Worm (Caenorhabditis elegans) whole organism, L4/young adult: ENCODE data around the gene nspg-11.

Experiments
- dao-5 ChIP-seq: sonication (generic microtip); optimal IDR thresholded peaks from 2 replicates; lab custom pipeline; 2016; ENCODE audit warnings: missing genotype, missing genetic modification characterization, moderate library complexity, missing compliant biosample characterization
- him-1 ChIP-seq: sonication (generic microtip); optimal IDR thresholded peaks from 2 replicates; lab custom pipeline; 2016; ENCODE audit warnings: missing genotype, missing genetic modification reagents, missing genetic modification characterization, missing compliant biosample characterization

DNA sequence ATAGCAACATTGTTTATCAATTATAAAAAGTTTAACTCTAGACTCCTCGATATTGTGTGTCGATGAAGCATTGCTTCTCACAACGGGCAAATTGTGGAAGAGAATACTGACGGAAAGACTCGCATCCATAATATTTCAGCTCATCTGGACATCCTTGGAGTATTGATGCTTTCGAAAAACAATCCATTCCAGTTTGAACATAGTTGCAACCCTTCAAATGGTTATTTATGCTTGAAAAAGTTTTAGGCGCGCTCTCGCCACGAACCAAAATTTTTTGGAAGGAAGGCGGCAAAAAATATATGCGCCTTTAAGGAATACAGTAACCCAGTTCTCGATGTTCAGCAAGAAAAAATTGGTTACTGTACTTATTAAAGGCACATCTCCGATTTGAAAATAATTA is 1.4 kb downstream of the nspg-11 start:
- TF ChIP-seq him-1 (tag; lab: Kevin White, UChicago) (no peak), dao-5 (no peak)
